Worm (Caenorhabditis elegans) whole organism, L4/young adult: Measurements from ENCODE around the gene fbxa-96.

ENCODE experiments used
- W03F9.2 ChIP-seq: fragments of 150-350 bp; optimal IDR thresholded peaks from 2 replicates; lab custom pipeline; 2014; ENCODE audit warnings: missing biosample characterization, missing genetic modification characterization
- dao-5 ChIP-seq: sonication (generic microtip); optimal IDR thresholded peaks from 2 replicates; lab custom pipeline; 2016; ENCODE audit warnings: missing genotype, missing genetic modification characterization, moderate library complexity, missing compliant biosample characterization
- him-1 ChIP-seq: sonication (generic microtip); optimal IDR thresholded peaks from 2 replicates; lab custom pipeline; 2016; ENCODE audit warnings: missing genotype, missing genetic modification reagents, missing genetic modification characterization, missing compliant biosample characterization

The fbxa-96 gene

ce11 chrX:15081486-15081885 lies 21.3 kb upstream of the fbxa-96 start:
- TF ChIP-seq him-1, result no peak
- TF ChIP-seq dao-5 (tag; lab: Kevin White, UChicago), result no peak
- no peak for TF ChIP-seq W03F9.2 (tag; lab: Kevin White, UChicago)

DNA sequence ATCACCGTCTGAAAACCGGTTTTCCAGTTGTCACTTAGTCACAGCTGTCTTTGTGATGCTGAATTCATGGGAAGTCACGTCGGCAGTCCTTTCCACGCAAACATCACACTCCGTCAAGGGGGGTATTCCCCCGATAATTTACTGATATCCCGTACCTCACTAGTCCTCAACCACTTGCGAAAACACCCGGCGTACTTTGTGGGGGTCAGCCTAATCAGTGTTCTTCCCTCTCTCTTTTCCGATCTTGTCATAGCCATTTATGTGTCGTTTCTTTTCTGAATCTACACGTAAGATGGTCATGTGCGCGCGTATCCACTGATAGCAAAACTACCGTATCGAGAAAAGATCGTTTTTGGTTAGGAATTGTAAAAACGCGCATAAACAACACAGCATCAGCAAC lies 19.2 kb upstream of the fbxa-96 start:
- TF ChIP-seq dao-5 (tag; lab: Kevin White, UChicago) (no peak), W03F9.2 (tag; lab: Kevin White, UChicago) (no peak), him-1 (no peak)

DNA sequence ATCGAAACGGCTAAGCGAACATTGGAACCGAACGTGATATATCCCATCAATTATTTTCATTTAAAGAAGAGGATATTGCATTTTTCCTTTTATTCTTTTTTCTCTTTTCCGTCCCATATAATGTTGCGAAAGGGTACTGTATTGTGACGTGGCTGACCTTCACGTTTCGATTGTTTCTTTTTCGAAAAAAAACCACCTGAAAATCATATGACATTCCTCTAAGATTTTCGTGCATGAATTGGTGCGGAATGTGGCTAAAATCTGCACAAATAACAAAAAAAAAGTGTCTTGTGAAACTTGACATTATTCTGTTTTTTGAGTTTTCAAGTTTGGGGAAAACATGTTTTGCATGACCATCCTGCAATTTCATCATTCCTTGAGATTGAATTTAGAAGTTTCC lies 18.1 kb upstream of the fbxa-96 start:
- TF ChIP-seq dao-5 (tag; lab: Kevin White, UChicago) (no peak), him-1 (no peak), W03F9.2 (tag; lab: Kevin White, UChicago) (no peak)

DNA sequence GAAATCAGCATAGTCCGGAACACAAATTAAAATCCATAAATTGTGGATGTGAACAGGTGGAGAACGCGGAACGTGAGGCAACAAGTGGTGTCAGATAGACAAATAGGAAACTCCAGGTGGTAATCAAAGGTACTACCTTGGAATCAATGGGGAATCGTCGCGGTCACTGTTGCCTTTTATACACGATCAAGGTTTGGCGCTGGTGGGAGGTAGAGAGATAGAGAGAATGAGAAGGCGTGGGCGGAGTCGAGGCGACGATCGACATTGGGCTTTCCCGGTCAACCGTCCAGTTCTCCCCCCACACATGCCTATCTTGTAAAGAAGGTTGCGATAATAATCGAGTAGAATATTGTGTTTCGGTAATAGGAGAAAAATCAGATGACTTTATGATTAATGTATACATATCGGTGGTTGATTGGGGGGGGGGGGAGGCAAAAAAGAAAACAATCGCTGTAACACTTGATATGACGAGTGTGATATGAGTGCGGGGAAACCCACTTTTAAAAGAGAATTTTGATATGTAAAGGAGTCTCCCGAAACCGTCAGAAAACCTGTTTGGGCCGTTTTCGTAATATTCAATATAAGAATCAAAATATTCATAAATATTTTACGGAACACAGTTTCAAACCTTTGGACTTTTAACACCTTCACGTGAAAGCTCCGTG lies 17.5 kb upstream of the fbxa-96 start, which contains the start of the genes H40L08.8, H40L08.2 and H40L08.7:
Gene H40L08.8, minus strand, starts transcription at position 37 of the 665 bp plus-strand sequence.
Gene H40L08.2, minus strand, starts transcription at position 148 of the 665 bp plus-strand sequence.
Gene H40L08.7, minus strand, starts transcription at position 148 of the 665 bp plus-strand sequence.
- TF ChIP-seq dao-5 (tag; lab: Kevin White, UChicago), result no peak
- TF ChIP-seq him-1, result no peak

DNA sequence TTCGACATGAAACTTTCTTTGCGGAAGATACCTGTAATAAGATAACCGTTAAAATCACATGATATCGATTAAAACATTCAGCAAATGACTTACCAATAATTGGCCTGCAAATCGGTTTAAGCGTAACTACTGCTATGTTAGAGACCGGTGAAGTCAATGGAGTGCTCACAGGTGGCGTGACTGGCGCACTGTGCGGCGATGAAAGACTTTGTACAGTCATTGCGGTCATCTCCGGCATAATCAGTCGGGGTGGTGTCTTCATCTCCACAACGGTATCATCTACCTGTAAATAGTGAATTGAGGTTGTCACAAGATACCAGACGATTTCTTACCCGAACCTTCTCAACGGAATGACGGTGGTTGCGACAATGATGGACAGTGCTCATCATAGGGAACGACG lies 16.7 kb upstream of the fbxa-96 start:
- TF ChIP-seq him-1, result no peak
- TF ChIP-seq W03F9.2 (tag; lab: Kevin White, UChicago), result no peak
- TF ChIP-seq dao-5 (tag; lab: Kevin White, UChicago), result no peak

ce11 chrX:15076042-15076565 lies 15.9 kb upstream of the fbxa-96 start, which contains the start of the genes H40L08.3 and H40L08.9:
TSS of gene H40L08.3 (minus strand) at chrX:15076092.
TSS of gene H40L08.9 (minus strand) at chrX:15076480.
- TF ChIP-seq W03F9.2 (tag; lab: Kevin White, UChicago) (no peak), dao-5 (tag; lab: Kevin White, UChicago) (no peak), him-1 (no peak)

- TF ChIP-seq dao-5 (tag; lab: Kevin White, UChicago), result no peak
- no peak for TF ChIP-seq W03F9.2 (tag; lab: Kevin White, UChicago)
Measured at ce11 chrX:15075170-15075569, 15.0 kb upstream of the fbxa-96 start.

DNA sequence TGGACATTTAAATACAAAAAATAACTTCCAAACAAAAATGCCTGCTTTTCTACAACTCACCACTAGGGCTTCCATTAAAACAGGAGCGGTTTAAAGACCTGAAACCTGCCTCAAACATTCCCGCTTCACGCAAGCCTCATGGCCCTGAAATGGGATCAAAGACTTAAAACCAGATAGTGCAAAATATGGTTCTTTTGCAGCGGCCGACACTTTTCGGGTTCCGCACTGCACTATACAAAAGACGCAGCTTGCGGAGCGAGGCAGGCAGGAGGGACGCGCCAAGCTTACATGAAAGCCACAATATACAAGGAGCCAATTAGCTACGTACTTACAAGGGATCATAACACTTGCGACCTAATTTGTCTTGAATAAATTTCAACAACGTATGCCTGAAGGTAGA lies 13.3 kb upstream of the fbxa-96 start:
- TF ChIP-seq W03F9.2 (tag; lab: Kevin White, UChicago) (no peak), him-1 (no peak), dao-5 (tag; lab: Kevin White, UChicago) (no peak)

DNA sequence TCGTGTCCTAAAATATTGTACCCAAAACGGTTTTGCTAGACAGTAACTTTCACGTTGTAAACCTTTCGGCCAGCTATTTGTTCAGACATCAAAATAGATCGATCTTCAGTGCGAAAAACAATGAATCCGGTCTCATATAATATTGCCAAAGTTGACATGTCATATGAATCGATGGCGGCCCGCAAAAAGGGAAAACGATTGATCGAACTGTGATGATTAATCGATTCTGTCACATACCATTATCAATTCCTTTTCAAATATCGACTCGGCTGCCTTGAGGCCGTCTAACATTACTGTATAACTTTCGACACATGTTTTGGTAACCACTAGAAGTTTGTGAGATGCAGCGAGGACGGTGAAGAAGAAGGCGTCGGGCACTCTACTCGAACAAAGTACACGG lies 12.7 kb upstream of the fbxa-96 start:
- TF ChIP-seq W03F9.2 (tag; lab: Kevin White, UChicago) (no peak), him-1 (no peak), dao-5 (tag; lab: Kevin White, UChicago) (no peak)

- TF ChIP-seq dao-5 (tag; lab: Kevin White, UChicago), result no peak
- TF ChIP-seq him-1, result no peak
- TF ChIP-seq W03F9.2 (tag; lab: Kevin White, UChicago), result no peak
Measured at ce11 chrX:15070137-15070536, 9.9 kb upstream of the fbxa-96 start.

- TF ChIP-seq dao-5 (tag; lab: Kevin White, UChicago) (no peak), W03F9.2 (tag; lab: Kevin White, UChicago) (no peak), him-1 (no peak)
Measured at ce11 chrX:15069242-15069641, 9.0 kb upstream of the fbxa-96 start, which contains the start of gene mam-6. TSS of gene mam-6 (minus strand) at chrX:15069342.

DNA sequence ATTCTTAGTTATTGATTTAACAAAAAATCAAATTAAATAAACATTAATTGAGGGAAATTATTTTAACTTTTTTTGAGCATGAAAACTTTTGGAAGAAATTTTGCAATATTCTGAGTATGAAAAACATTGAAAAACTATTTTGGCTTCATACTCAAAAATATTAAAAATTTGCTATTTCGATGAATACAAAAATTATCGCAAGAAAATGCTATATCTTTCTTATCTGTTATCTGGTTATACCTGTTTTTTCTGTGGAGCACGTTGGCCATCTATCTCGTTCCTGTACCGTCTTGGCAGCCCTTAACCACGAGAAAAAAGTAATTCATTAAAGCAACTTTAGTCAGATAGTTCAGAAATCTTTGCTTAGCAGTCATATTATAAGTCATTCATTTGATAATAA lies 2.3 kb downstream of the fbxa-96 start:
- no peak for TF ChIP-seq W03F9.2 (tag; lab: Kevin White, UChicago)
- no peak for TF ChIP-seq him-1
- no peak for TF ChIP-seq dao-5 (tag; lab: Kevin White, UChicago)

ce11 chrX:15056737-15057136 lies 3.5 kb downstream of the fbxa-96 start, which contains the start of gene H03G16.5:
TSS of gene H03G16.5 (minus strand) at chrX:15056837.
- TF ChIP-seq W03F9.2 (tag; lab: Kevin White, UChicago), result no peak
- TF ChIP-seq dao-5 (tag; lab: Kevin White, UChicago), result no peak
- no peak for TF ChIP-seq him-1

- no peak for TF ChIP-seq him-1
Measured at ce11 chrX:15055914-15056313, 4.3 kb downstream of the fbxa-96 start, which contains the start of gene H03G16.7. TSS of gene H03G16.7 (minus strand) at chrX:15056014.
